Worm (Caenorhabditis elegans): Measurements from ENCODE around the gene tmem-17.

The tmem-17 gene

ce11 chrIII:7030044-7030804, 39.9 kb upstream of the tmem-17 start:
- no peak for TF ChIP-seq blmp-1 (tag; optimal IDR thresholded peaks at IDR 0.05)
- TF ChIP-seq nhr-28 (tag; optimal IDR thresholded peaks at IDR 0.05): no peak
- no peak for TF ChIP-seq unc-39 (tag; optimal IDR thresholded peaks at IDR 0.05)
- TF ChIP-seq bed-3 (GFP tag; optimal IDR thresholded peaks at IDR 0.05): peak; percentile 33
- peak; percentile 71 for TF ChIP-seq ceh-83 (GFP tag; optimal IDR thresholded peaks at IDR 0.05)
- peak; percentile 71 for TF ChIP-seq M03D4.4 (tag; optimal IDR thresholded peaks at IDR 0.05)
- no peak for TF ChIP-seq lin-13 (tag; optimal IDR thresholded peaks at IDR 0.05)
- TF ChIP-seq nhr-2 (tag; optimal IDR thresholded peaks at IDR 0.05): no peak
- TF ChIP-seq pha-4 (tag; optimal IDR thresholded peaks at IDR 0.05): no peak
- peak; percentile 38 for TF ChIP-seq ceh-43 (GFP tag; optimal IDR thresholded peaks at IDR 0.05)
- TF ChIP-seq ham-2 (GFP tag; optimal IDR thresholded peaks at IDR 0.05): no peak
- TF ChIP-seq unc-120 (tag; optimal IDR thresholded peaks at IDR 0.05; ENCODE audit: poor library complexity, severe bottlenecking): peak; percentile 45
- no peak for TF ChIP-seq mep-1 (tag; optimal IDR thresholded peaks at IDR 0.05)
- no peak for TF ChIP-seq ceh-39 (tag; optimal IDR thresholded peaks at IDR 0.05)
- TF ChIP-seq elt-3 (tag; optimal IDR thresholded peaks at IDR 0.05): no peak
- TF ChIP-seq cnd-1 (tag; optimal IDR thresholded peaks at IDR 0.05): peak; percentile 75
- no peak for TF ChIP-seq elt-1 (tag; optimal IDR thresholded peaks at IDR 0.05; ENCODE audit: borderline replicate concordance, insufficient read depth)
- no peak for TF ChIP-seq hlh-1 (tag; optimal IDR thresholded peaks at IDR 0.05)
- TF ChIP-seq sem-2 (GFP tag; optimal IDR thresholded peaks at IDR 0.05): peak; percentile 61
- no peak for TF ChIP-seq zip-8 (tag; optimal IDR thresholded peaks at IDR 0.05)
- no peak for TF ChIP-seq snpc-4 (tag; optimal IDR thresholded peaks at IDR 0.05)
- no peak for TF ChIP-seq nhr-76 (tag; optimal IDR thresholded peaks at IDR 0.05)
- TF ChIP-seq nhr-12 (tag; optimal IDR thresholded peaks at IDR 0.05): no peak
- peak; percentile 10 for TF ChIP-seq lsy-2 (tag; optimal IDR thresholded peaks at IDR 0.05)
- TF ChIP-seq sptf-1 (tag; optimal IDR thresholded peaks at IDR 0.05): peak; percentile 75
- no peak for TF ChIP-seq nhr-237 (tag; optimal IDR thresholded peaks at IDR 0.05)
- no peak for TF ChIP-seq flh-1 (GFP tag; optimal IDR thresholded peaks at IDR 0.05)
- no peak for TF ChIP-seq unc-62 (GFP tag; optimal IDR thresholded peaks at IDR 0.05)
- no peak for TF ChIP-seq tbx-8 (GFP tag; optimal IDR thresholded peaks at IDR 0.05)
- no peak for TF ChIP-seq ztf-11 (tag; optimal IDR thresholded peaks at IDR 0.05)
- TF ChIP-seq ces-1 (GFP tag; optimal IDR thresholded peaks at IDR 0.05): no peak
- no peak for TF ChIP-seq mab-5 (tag; optimal IDR thresholded peaks at IDR 0.05)
- no peak for TF ChIP-seq lin-32 (GFP tag; optimal IDR thresholded peaks at IDR 0.05)
- TF ChIP-seq drap-1 (GFP tag; optimal IDR thresholded peaks at IDR 0.05): peak; percentile 34
- peak; percentile 49 for TF ChIP-seq mls-2 (tag; optimal IDR thresholded peaks at IDR 0.05)

ce11 chrIII:7032070-7032469, 38.0 kb upstream of the tmem-17 start:
- no peak for TF ChIP-seq mls-2 (tag; optimal IDR thresholded peaks at IDR 0.05)
- TF ChIP-seq hlh-1 (tag; optimal IDR thresholded peaks at IDR 0.05): peak; percentile 31

ce11 chrIII:7034252-7035223, 35.5 kb upstream of the tmem-17 start:
- no peak for TF ChIP-seq zip-8 (tag; optimal IDR thresholded peaks at IDR 0.05)
- TF ChIP-seq elt-3 (tag; optimal IDR thresholded peaks at IDR 0.05): no peak
- peak; percentile 80 for TF ChIP-seq blmp-1 (tag; optimal IDR thresholded peaks at IDR 0.05)
